Worm (Caenorhabditis elegans) whole organism, L3 larva: ENCODE data around the gene C55B6.1.

Experiments
- R02D3.7 ChIP-seq: fragments of 150-350 bp; optimal IDR thresholded peaks from 2 replicates; lab custom pipeline; 2014; ENCODE audit warnings: missing biosample characterization, missing genetic modification characterization
- elt-2 ChIP-seq: sonication (generic microtip); optimal IDR thresholded peaks from 2 replicates; lab custom pipeline; 2016; ENCODE audit warnings: missing genetic modification reagents, mild to moderate bottlenecking, missing genetic modification characterization, missing compliant biosample characterization
- mdl-1 ChIP-seq: fragments of 150-350 bp; optimal IDR thresholded peaks from 2 replicates; lab custom pipeline; 2014; ENCODE audit warnings: missing biosample characterization, missing genetic modification characterization
- nfya-1 ChIP-seq: sonication (generic microtip); optimal IDR thresholded peaks from 2 replicates; lab custom pipeline; 2017; ENCODE audit warnings: missing genetic modification characterization, mild to moderate bottlenecking, missing compliant biosample characterization, antibody characterized with exemption, moderate library complexity; ENCODE audit not compliant: insufficient read depth
- nhr-28 ChIP-seq: fragments of 150-350 bp; optimal IDR thresholded peaks from 2 replicates; lab custom pipeline; 2014; ENCODE audit warnings: missing biosample characterization, missing genetic modification characterization
- zag-1 ChIP-seq: fragments of 150-350 bp; optimal IDR thresholded peaks from 2 replicates; lab custom pipeline; 2014; ENCODE audit warnings: missing biosample characterization, missing genetic modification characterization
- ztf-4 ChIP-seq: fragments of 150-350 bp; optimal IDR thresholded peaks from 2 replicates; lab custom pipeline; 2014; ENCODE audit warnings: missing biosample characterization, missing genetic modification characterization

DNA sequence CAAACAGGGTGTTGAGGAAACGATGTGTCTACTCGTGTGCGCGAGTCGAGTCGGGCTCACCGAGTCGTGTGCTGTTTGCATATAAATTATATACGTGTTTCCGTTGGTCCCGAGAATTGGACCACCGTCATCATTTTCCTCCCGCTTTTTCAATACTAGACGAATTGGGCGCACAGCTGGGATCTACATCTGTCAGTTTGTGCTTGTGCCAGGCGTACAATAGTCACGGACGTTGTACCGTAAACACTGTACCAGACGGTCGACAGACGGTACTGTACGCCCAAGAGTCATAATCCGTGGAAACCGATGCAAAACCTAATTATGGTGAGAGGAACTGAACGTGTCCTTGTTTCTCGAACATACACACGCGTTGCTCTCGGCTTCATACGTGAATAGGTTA, 9.0 kb downstream of the C55B6.1 start:
- no peak for TF ChIP-seq nhr-28 (tag; lab: Kevin White, UChicago)
- TF ChIP-seq mdl-1 (tag; lab: Kevin White, UChicago): no peak
- TF ChIP-seq nfya-1 (tag; lab: Kevin White, UChicago): no peak
- no peak for TF ChIP-seq zag-1 (tag; lab: Kevin White, UChicago)
- TF ChIP-seq ztf-4: no peak
- TF ChIP-seq elt-2 (tag; lab: Kevin White, UChicago): no peak
- no peak for TF ChIP-seq R02D3.7 (tag; lab: Kevin White, UChicago)
